Fruit fly (Drosophila melanogaster) Kc167 (cell line): ENCODE results near the gene CG17029.
A peak's percentile ranks its signal among the peaks of the same experiment; 100 is the strongest.

Source experiments
- Myc ChIP-seq: fragments of >200 bp; optimal IDR thresholded peaks from 2 replicates; lab custom pipeline; 2017; ENCODE audit warnings: missing external identifiers
- Sin3A ChIP-seq: fragments of >200 bp; optimal IDR thresholded peaks from 2 replicates; lab custom pipeline; 2018; ENCODE audit warnings: missing external identifiers
- h ChIP-seq: fragments of >200 bp; optimal IDR thresholded peaks from 3 replicates; lab custom pipeline; 2018; ENCODE audit warnings: missing external identifiers
- insv ChIP-seq: fragments of >200 bp; optimal IDR thresholded peaks from 3 replicates; lab custom pipeline; 2018; ENCODE audit warnings: missing external identifiers
- psq ChIP-seq: fragments of >200 bp; optimal IDR thresholded peaks from 2 replicates; lab custom pipeline; 2017; ENCODE audit warnings: missing external identifiers
- ttk ChIP-seq: sonication (Bioruptor generic); optimal IDR thresholded peaks from 2 replicates; lab custom pipeline; 2017; ENCODE audit warnings: missing external identifiers

The CG17029 gene

dm6 chr3L:15999358-16000005 is 22.8 kb downstream of the CG17029 start:
- no peak for TF ChIP-seq insv (lab: Kevin White, UChicago)
- TF ChIP-seq Sin3A (lab: Kevin White, UChicago), result no peak
- no peak for TF ChIP-seq ttk
- no peak for TF ChIP-seq psq (lab: Kevin White, UChicago)
- TF ChIP-seq Myc, result no peak
- no peak for TF ChIP-seq h

dm6 chr3L:16001164-16001679 is 24.6 kb downstream of the CG17029 start:
- TF ChIP-seq psq (lab: Kevin White, UChicago) (no peak), Sin3A (lab: Kevin White, UChicago) (no peak), Myc (no peak)

- no peak for TF ChIP-seq ttk
- no peak for TF ChIP-seq Sin3A (lab: Kevin White, UChicago)
- TF ChIP-seq insv (lab: Kevin White, UChicago), result no peak
- no peak for TF ChIP-seq h
- no peak for TF ChIP-seq Myc
- no peak for TF ChIP-seq psq (lab: Kevin White, UChicago)
These were observed 25.5 kb downstream of the CG17029 start for dm6 chr3L:16002116-16002716.

- peak; percentile 14 for TF ChIP-seq psq (lab: Kevin White, UChicago)
- no peak for TF ChIP-seq ttk
These were observed 27.9 kb downstream of the CG17029 start, which contains the start of the genes hzg and mRpS31 for dm6 chr3L:16004401-16005237. Gene hzg (minus strand): TSS chr3L:16004736. Gene mRpS31 (plus strand): TSS chr3L:16005193.

- TF ChIP-seq h, result no peak
- TF ChIP-seq ttk, result no peak
- TF ChIP-seq Sin3A (lab: Kevin White, UChicago), result no peak
- TF ChIP-seq psq (lab: Kevin White, UChicago), result no peak
- no peak for TF ChIP-seq Myc
- no peak for TF ChIP-seq insv (lab: Kevin White, UChicago)
These were observed 33.5 kb downstream of the CG17029 start for dm6 chr3L:16010176-16010575.

- TF ChIP-seq psq (lab: Kevin White, UChicago) (no peak), h (no peak), Myc (no peak), ttk (no peak), Sin3A (lab: Kevin White, UChicago) (no peak), insv (lab: Kevin White, UChicago) (no peak)
These were observed 34.9 kb downstream of the CG17029 start, which contains the start of gene mib1 for dm6 chr3L:16011319-16012210. Gene mib1 (minus strand): TSS chr3L:16011812.

dm6 chr3L:16012315-16012950 is 35.8 kb downstream of the CG17029 start:
- no peak for TF ChIP-seq Sin3A (lab: Kevin White, UChicago)
- TF ChIP-seq h, result no peak
- TF ChIP-seq insv (lab: Kevin White, UChicago), result no peak
- no peak for TF ChIP-seq psq (lab: Kevin White, UChicago)
- TF ChIP-seq Myc, result no peak
- no peak for TF ChIP-seq ttk

dm6 chr3L:16013198-16013982 is 36.7 kb downstream of the CG17029 start:
- no peak for TF ChIP-seq Myc
- no peak for TF ChIP-seq Sin3A (lab: Kevin White, UChicago)
- no peak for TF ChIP-seq ttk
- no peak for TF ChIP-seq h
- no peak for TF ChIP-seq psq (lab: Kevin White, UChicago)
- TF ChIP-seq insv (lab: Kevin White, UChicago), result no peak

dm6 chr3L:16014515-16014914 is 37.8 kb downstream of the CG17029 start:
- no peak for TF ChIP-seq psq (lab: Kevin White, UChicago)
- TF ChIP-seq Sin3A (lab: Kevin White, UChicago), result no peak
- TF ChIP-seq h, result no peak
- no peak for TF ChIP-seq insv (lab: Kevin White, UChicago)
- TF ChIP-seq Myc, result no peak
- no peak for TF ChIP-seq ttk
